Worm (Caenorhabditis elegans): ENCODE results near the gene cutl-24.

- TF ChIP-seq ama-1 (optimal IDR thresholded peaks at IDR 0.05), result no peak
- TF ChIP-seq pqm-1 (tag; optimal IDR thresholded peaks at IDR 0.05), result no peak
- TF ChIP-seq snu-23 (GFP tag; optimal IDR thresholded peaks at IDR 0.05), result no peak
- TF ChIP-seq fkh-10 (GFP tag; optimal IDR thresholded peaks at IDR 0.05), result no peak
- TF ChIP-seq unc-62 (GFP tag; optimal IDR thresholded peaks at IDR 0.05), result no peak
- no peak for TF ChIP-seq C04F5.9 (tag; optimal IDR thresholded peaks at IDR 0.05)
Measured at ce11 chrIV:202921-203652, 38.2 kb downstream of the cutl-24 start, which contains the start of gene gfrp-1.
